Worm (Caenorhabditis elegans): ENCODE measurements around the gene T09A5.4.

DNA sequence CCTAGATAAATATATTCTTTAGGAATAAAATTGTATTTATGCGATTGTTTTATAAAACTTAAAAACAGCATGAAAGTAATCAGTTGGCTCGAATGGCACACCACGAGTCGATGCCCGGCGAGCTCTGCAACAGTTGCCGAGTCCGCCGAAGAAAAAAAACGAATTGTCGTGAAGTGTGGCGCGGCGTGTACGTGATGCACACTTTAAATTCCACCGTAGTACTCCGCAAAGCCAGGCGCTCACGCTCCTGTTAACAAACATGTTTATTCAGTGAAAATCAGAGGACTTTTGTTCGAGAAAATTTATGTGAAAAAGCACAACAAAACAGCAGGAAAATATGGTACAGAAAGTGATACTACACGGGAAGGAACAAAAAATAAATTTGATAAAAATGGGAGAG lies 24.6 kb downstream of the T09A5.4 start:
- TF ChIP-seq fkh-10 (GFP tag; optimal IDR thresholded peaks at IDR 0.05) = no peak
- no peak for TF ChIP-seq madf-2 (tag; optimal IDR thresholded peaks at IDR 0.05)
- TF ChIP-seq F13H6.1 (tag; optimal IDR thresholded peaks at IDR 0.05) = no peak
- no peak for TF ChIP-seq dmd-4 (tag; optimal IDR thresholded peaks at IDR 0.05; ENCODE audit: borderline replicate concordance)
- TF ChIP-seq ceh-30 (tag; optimal IDR thresholded peaks at IDR 0.05) = no peak
- no peak for TF ChIP-seq pqm-1 (tag; optimal IDR thresholded peaks at IDR 0.05)
- TF ChIP-seq ceh-18 (tag; optimal IDR thresholded peaks at IDR 0.05) = peak; percentile 14
- no peak for TF ChIP-seq hlh-15 (tag; optimal IDR thresholded peaks at IDR 0.05)
- TF ChIP-seq unc-86 (tag; optimal IDR thresholded peaks at IDR 0.05) = no peak
- no peak for TF ChIP-seq pha-4 (tag; optimal IDR thresholded peaks at IDR 0.05)
- no peak for TF ChIP-seq ceh-31 (tag; optimal IDR thresholded peaks at IDR 0.05)
